Worm (Caenorhabditis elegans): ENCODE data around the gene comt-2.
"Not testable (repeated sequence)": the region's sequence is repeated elsewhere in the genome, so short reads cannot be mapped to it uniquely, and the experiment has no call there.

DNA sequence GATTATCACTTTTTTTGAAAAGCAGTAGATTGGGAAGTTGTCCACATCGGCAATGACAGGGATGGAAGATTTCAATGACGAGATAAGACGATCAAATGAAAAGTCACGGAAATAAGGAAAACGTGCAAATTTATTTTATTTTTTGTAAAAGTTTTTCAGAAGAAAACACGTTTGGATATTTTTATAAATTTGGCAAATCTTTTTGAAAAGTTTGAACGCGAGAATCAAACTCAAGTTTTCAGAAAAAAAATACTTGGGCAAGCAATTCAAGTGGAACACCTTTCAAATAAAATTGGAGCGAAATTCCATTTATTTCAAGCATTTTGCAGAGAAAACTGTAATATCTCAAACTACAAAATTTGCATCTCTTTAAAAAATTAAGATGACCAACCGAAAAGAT lies 20.9 kb upstream of the comt-2 start, which contains the start of gene F36D3.5:
- TF ChIP-seq snpc-4 (tag; optimal IDR thresholded peaks at IDR 0.05); nhr-28 (tag; optimal IDR thresholded peaks at IDR 0.05); ces-1 (GFP tag; optimal IDR thresholded peaks at IDR 0.05); egl-27 (tag; optimal IDR thresholded peaks at IDR 0.05); nhr-19 (GFP tag; conservative IDR thresholded peaks at IDR 0.05); nhr-11 (tag; optimal IDR thresholded peaks at IDR 0.05); ceh-8 (GFP tag; optimal IDR thresholded peaks at IDR 0.05); xbp-1 (tag; optimal IDR thresholded peaks at IDR 0.05): not testable (repeated sequence)
